Worm (Caenorhabditis elegans) whole organism, young adult: ENCODE measurements around the gene W04G3.5.
A peak's percentile ranks its signal among the peaks of the same experiment; 100 is the strongest.

Experiments
- B0019.2 ChIP-seq: fragments of 200-800 bp; sonication (Bioruptor generic); conservative IDR thresholded peaks from 2 replicates; pipeline ENCODE4 v1.3.6; 2022; ENCODE audit warnings: missing genetic modification reagents, missing genetic modification characterization, missing compliant biosample characterization
- C06A6.2 ChIP-seq: fragments of 200-800 bp; sonication (Bioruptor generic); conservative IDR thresholded peaks from 2 replicates; pipeline ENCODE4 v1.3.6; 2022; ENCODE audit warnings: missing genetic modification characterization, missing compliant biosample characterization
- F10E7.11 ChIP-seq: sonication (generic microtip); optimal IDR thresholded peaks from 2 replicates; lab custom pipeline; 2017; ENCODE audit warnings: mild to moderate bottlenecking, missing genetic modification characterization, moderate library complexity, missing compliant biosample characterization
- F23B12.7 ChIP-seq: sonication (generic microtip); optimal IDR thresholded peaks from 2 replicates; lab custom pipeline; 2017; ENCODE audit warnings: missing genetic modification characterization, mild to moderate bottlenecking, missing compliant biosample characterization, antibody characterized with exemption, moderate library complexity; ENCODE audit not compliant: insufficient read depth
- F52B5.7 ChIP-seq: sonication (generic microtip); optimal IDR thresholded peaks from 2 replicates; lab custom pipeline; 2016; ENCODE audit warnings: mild to moderate bottlenecking, missing genetic modification characterization, missing compliant biosample characterization
- K12H6.12 ChIP-seq: fragments of 200-800 bp; sonication (Bioruptor generic); optimal IDR thresholded peaks from 2 replicates; lab custom pipeline; 2018; ENCODE audit warnings: mild to moderate bottlenecking, missing genetic modification characterization, missing compliant biosample characterization
- Y53G8AR.9 ChIP-seq: fragments of 200-800 bp; sonication (Bioruptor generic); conservative IDR thresholded peaks from 2 replicates; pipeline ENCODE4 v1.3.6; 2022; ENCODE audit warnings: missing genetic modification reagents, missing genetic modification characterization, missing compliant biosample characterization
- Y56A3A.18 ChIP-seq: fragments of 200-800 bp; sonication (Bioruptor generic); IDR thresholded peaks from 2 replicates; pipeline ENCODE4 v1.3.6; 2022; ENCODE audit warnings: missing genetic modification reagents, missing genetic modification characterization, missing compliant biosample characterization
- akir-1 ChIP-seq: fragments of 200-800 bp; sonication (Bioruptor generic); optimal IDR thresholded peaks from 2 replicates; lab custom pipeline; 2018; ENCODE audit warnings: mild to moderate bottlenecking, missing genetic modification characterization, moderate library complexity, missing compliant biosample characterization
- aptf-2 ChIP-seq: fragments of 200-800 bp; sonication (Bioruptor generic); conservative IDR thresholded peaks from 2 replicates; pipeline ENCODE4 v1.3.6; 2022; ENCODE audit warnings: missing genetic modification reagents, missing genetic modification characterization, missing compliant biosample characterization
- bed-1 ChIP-seq: fragments of 200-800 bp; sonication (Bioruptor generic); IDR thresholded peaks from 2 replicates; pipeline ENCODE4 v1.3.6; 2022; ENCODE audit warnings: missing genetic modification reagents, missing genetic modification characterization, missing compliant biosample characterization
- ceh-58 ChIP-seq: fragments of 200-800 bp; sonication (Bioruptor generic); IDR thresholded peaks from 2 replicates; pipeline ENCODE4 v1.3.6; 2022; ENCODE audit warnings: missing genetic modification characterization, missing compliant biosample characterization
- chd-7 ChIP-seq: sonication (generic microtip); optimal IDR thresholded peaks from 2 replicates; lab custom pipeline; 2016; ENCODE audit warnings: mild to moderate bottlenecking, missing genetic modification characterization, moderate library complexity, missing compliant biosample characterization
- dpff-1 ChIP-seq: sonication (generic microtip); optimal IDR thresholded peaks from 2 replicates; lab custom pipeline; 2017; ENCODE audit warnings: mild to moderate bottlenecking, missing genetic modification characterization, missing compliant biosample characterization
- egl-18 ChIP-seq: fragments of 200-800 bp; sonication (Bioruptor generic); IDR thresholded peaks from 2 replicates; pipeline ENCODE4 v1.3.6; 2022; ENCODE audit warnings: missing genetic modification reagents, missing genetic modification characterization, missing compliant biosample characterization
- egrh-3 ChIP-seq: fragments of 200-800 bp; sonication (Bioruptor generic); IDR thresholded peaks from 2 replicates; pipeline ENCODE4 v1.3.6; 2022; ENCODE audit warnings: missing genetic modification reagents, missing genetic modification characterization, missing compliant biosample characterization
- ets-4 ChIP-seq: fragments of 200-800 bp; sonication (Bioruptor generic); optimal IDR thresholded peaks from 2 replicates; lab custom pipeline; 2018; ENCODE audit warnings: mild to moderate bottlenecking, missing genetic modification characterization, missing compliant biosample characterization
- gei-17 ChIP-seq: fragments of 200-800 bp; sonication (Bioruptor generic); optimal IDR thresholded peaks from 2 replicates; lab custom pipeline; 2018; ENCODE audit warnings: mild to moderate bottlenecking, missing genetic modification characterization, missing compliant biosample characterization
- hlh-12 ChIP-seq: sonication (generic microtip); optimal IDR thresholded peaks from 2 replicates; lab custom pipeline; 2016; ENCODE audit warnings: missing genetic modification characterization, missing compliant biosample characterization
- hmg-1.2 ChIP-seq: fragments of 200-800 bp; sonication (Bioruptor generic); IDR thresholded peaks from 2 replicates; pipeline ENCODE4 v1.3.6; 2022; ENCODE audit warnings: missing genetic modification reagents, missing genetic modification characterization, missing compliant biosample characterization
- lag-1 ChIP-seq: fragments of 200-800 bp; sonication (Bioruptor generic); IDR thresholded peaks from 2 replicates; pipeline ENCODE4 v1.3.6; 2022; ENCODE audit warnings: missing genetic modification reagents, missing genetic modification characterization, missing compliant biosample characterization
- mcd-1 ChIP-seq: fragments of 200-800 bp; sonication (Bioruptor generic); IDR thresholded peaks from 2 replicates; pipeline ENCODE4 v1.3.6; 2022; ENCODE audit warnings: missing genetic modification reagents, missing genetic modification characterization, missing compliant biosample characterization
- mes-4 ChIP-seq: sonication (generic microtip); optimal IDR thresholded peaks from 2 replicates; lab custom pipeline; 2016; ENCODE audit warnings: missing genotype, missing genetic modification characterization, missing compliant biosample characterization
- nfya-1 ChIP-seq: sonication (generic microtip); optimal IDR thresholded peaks from 2 replicates; lab custom pipeline; 2017; ENCODE audit warnings: antibody characterized with exemption, missing compliant biosample characterization, missing genetic modification characterization, borderline replicate concordance; ENCODE audit not compliant: insufficient read depth
- nhr-120 ChIP-seq: fragments of 200-800 bp; sonication (Bioruptor generic); IDR thresholded peaks from 2 replicates; pipeline ENCODE4 v1.3.6; 2022; ENCODE audit warnings: missing genetic modification characterization, missing compliant biosample characterization
- nhr-27 ChIP-seq: fragments of 200-800 bp; sonication (Bioruptor generic); optimal IDR thresholded peaks from 2 replicates; lab custom pipeline; 2018; ENCODE audit warnings: mild to moderate bottlenecking, missing genetic modification characterization, moderate library complexity, missing compliant biosample characterization
- nhr-80 ChIP-seq: sonication (generic microtip); optimal IDR thresholded peaks from 2 replicates; lab custom pipeline; 2016; ENCODE audit warnings: missing genetic modification characterization, missing compliant biosample characterization
- pha-4 ChIP-seq: fragments of 150-350 bp; sonication (generic microtip); optimal IDR thresholded peaks from 2 replicates; lab custom pipeline; 2014; ENCODE audit warnings: missing biosample characterization, missing genetic modification reagents, missing genetic modification characterization
- rec-8 ChIP-seq, 2 experiments: sonication (generic microtip); optimal IDR thresholded peaks; 2 replicates each; lab custom pipeline; 2016; ENCODE audit warnings: mild to moderate bottlenecking in 2 of 2, missing genetic modification characterization in 2 of 2, missing genetic modification reagents in 2 of 2, missing genotype in 2 of 2, missing biosample characterization in 1 of 2, missing compliant biosample characterization in 1 of 2, moderate library complexity in 1 of 2
- sea-2 ChIP-seq: fragments of 200-800 bp; sonication (Bioruptor generic); IDR thresholded peaks from 2 replicates; pipeline ENCODE4 v1.3.6; 2022; ENCODE audit warnings: missing genetic modification characterization, missing compliant biosample characterization
- snpc-3.4 ChIP-seq: sonication (generic microtip); optimal IDR thresholded peaks from 2 replicates; lab custom pipeline; 2017; ENCODE audit warnings: missing genetic modification characterization, mild to moderate bottlenecking, missing compliant biosample characterization, antibody characterized with exemption, moderate library complexity, missing genotype, missing genetic modification reagents
- snpc-4 ChIP-seq, 5 experiments: fragments of 150-350 bp in 1 of 5; sonication (generic microtip) in 4 of 5; optimal IDR thresholded peaks; 2 replicates each; lab custom pipeline; 2014 to 2018; ENCODE audit warnings: missing genetic modification characterization in 5 of 5, missing biosample characterization in 3 of 5, antibody characterized with exemption in 2 of 5, mild to moderate bottlenecking in 2 of 5, missing compliant biosample characterization in 2 of 5, missing genotype in 2 of 5, moderate library complexity in 2 of 5, missing genetic modification reagents in 1 of 5
- somi-1 ChIP-seq: fragments of 200-800 bp; sonication (Bioruptor generic); optimal IDR thresholded peaks from 2 replicates; lab custom pipeline; 2018; ENCODE audit warnings: mild to moderate bottlenecking, missing genetic modification characterization, missing compliant biosample characterization
- unc-62 ChIP-seq: fragments of 150-350 bp; optimal IDR thresholded peaks from 2 replicates; lab custom pipeline; 2014; ENCODE audit warnings: missing biosample characterization, missing genetic modification reagents, missing genetic modification characterization
- zfh-2 ChIP-seq: fragments of 200-800 bp; sonication (Bioruptor generic); conservative IDR thresholded peaks from 2 replicates; pipeline ENCODE4 v1.3.6; 2022; ENCODE audit warnings: missing genetic modification reagents, missing genetic modification characterization, missing compliant biosample characterization
- ztf-22 ChIP-seq: fragments of 200-800 bp; sonication (Bioruptor generic); optimal IDR thresholded peaks from 2 replicates; lab custom pipeline; 2018; ENCODE audit warnings: mild to moderate bottlenecking, missing genetic modification characterization, moderate library complexity, missing compliant biosample characterization
- ztf-3 ChIP-seq: fragments of 200-800 bp; sonication (Bioruptor generic); optimal IDR thresholded peaks from 2 replicates; lab custom pipeline; 2018; ENCODE audit warnings: mild to moderate bottlenecking, missing genetic modification characterization, missing compliant biosample characterization

Gene W04G3.5

DNA sequence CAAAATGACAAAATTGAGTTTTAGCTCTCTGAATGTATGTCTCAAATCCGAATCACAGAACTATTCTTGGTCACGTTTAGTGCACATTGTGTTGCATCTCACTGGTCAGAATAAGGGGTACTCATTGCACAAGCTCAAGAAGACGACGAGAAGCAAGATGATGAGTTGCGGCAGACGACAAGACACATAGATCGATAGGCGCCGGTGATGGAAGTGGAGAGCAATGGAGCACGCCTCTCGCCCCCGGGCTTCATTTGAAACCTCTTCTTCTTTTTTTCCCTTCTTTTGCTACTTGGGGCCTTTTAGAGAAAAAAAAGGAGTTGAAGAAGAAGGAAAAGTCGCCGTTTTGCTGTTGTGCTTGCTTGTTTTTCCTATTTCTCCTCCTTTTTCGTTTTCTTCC is 5.1 kb upstream of the W04G3.5 start, which contains the start of gene apt-9:
Gene apt-9 (plus strand): TSS at position 194 of the 400 bp plus-strand sequence.
- TF ChIP-seq zfh-2 (GFP tag; lab: Robert Waterston, UW): peak; percentile 59
- no peak for TF ChIP-seq snpc-3.4 (tag; lab: Kevin White, UChicago)
- no peak for TF ChIP-seq aptf-2 (GFP tag; lab: Robert Waterston, UW)
- no peak for TF ChIP-seq snpc-4 (GFP tag; optimal IDR thresholded peaks at IDR 0.05; lab: Kevin White, UChicago)
- no peak for TF ChIP-seq snpc-4 (tag; optimal IDR thresholded peaks at IDR 0.05; lab: Kevin White, UChicago)
- TF ChIP-seq sea-2 (GFP tag; lab: Robert Waterston, UW): no peak
- TF ChIP-seq Y56A3A.18: no peak
- peak; percentile 20 for TF ChIP-seq K12H6.12

- no peak for TF ChIP-seq ztf-3 (GFP tag; lab: Kevin White, UChicago)
- TF ChIP-seq mes-4 (tag; lab: Kevin White, UChicago): no peak
- no peak for TF ChIP-seq gei-17 (GFP tag; lab: Kevin White, UChicago)
- no peak for TF ChIP-seq hlh-12 (tag; lab: Kevin White, UChicago)
- no peak for TF ChIP-seq rec-8 (tag; optimal IDR thresholded peaks at IDR 0.05; lab: Kevin White, UChicago)
- no peak for TF ChIP-seq egrh-3 (GFP tag; lab: Robert Waterston, UW)
- TF ChIP-seq bed-1 (GFP tag; lab: Robert Waterston, UW): no peak
- TF ChIP-seq Y56A3A.18: no peak
- TF ChIP-seq Y53G8AR.9 (GFP tag; lab: Robert Waterston, UW): no peak
- TF ChIP-seq chd-7 (tag; lab: Kevin White, UChicago): no peak
- no peak for TF ChIP-seq F52B5.7
- TF ChIP-seq nhr-27 (tag; lab: Kevin White, UChicago): no peak
- no peak for TF ChIP-seq lag-1 (GFP tag; lab: Robert Waterston, UW)
- no peak for TF ChIP-seq akir-1
- no peak for TF ChIP-seq somi-1
- no peak for TF ChIP-seq dpff-1 (tag; lab: Kevin White, UChicago)
- no peak for TF ChIP-seq mcd-1 (GFP tag; lab: Robert Waterston, UW)
Measured at ce11 chrX:11072701-11073100, 757 bp upstream of the W04G3.5 start.

ce11 chrX:11076491-11076890 is 3.0 kb downstream of the W04G3.5 start, which contains the start of gene W04G3.12:
TSS of gene W04G3.12 (minus strand) at chrX:11076801.
- no peak for TF ChIP-seq pha-4 (tag; lab: Kevin White, UChicago)

ce11 chrX:11078150-11078549 is 4.7 kb downstream of the W04G3.5 start, which contains the start of gene W04G3.10:
TSS of gene W04G3.10 (minus strand) at chrX:11078250.
- TF ChIP-seq F10E7.11 (tag; lab: Kevin White, UChicago) (no peak), hmg-1.2 (GFP tag; lab: Robert Waterston, UW) (no peak), ets-4 (GFP tag; lab: Kevin White, UChicago) (no peak), nhr-120 (no peak), nfya-1 (no peak), F23B12.7 (tag; lab: Kevin White, UChicago) (no peak), unc-62 (GFP tag; lab: Kevin White, UChicago) (no peak), ceh-58 (GFP tag; lab: Robert Waterston, UW) (no peak), egl-18 (GFP tag; lab: Robert Waterston, UW) (no peak), ztf-22 (no peak), B0019.2 (GFP tag; lab: Robert Waterston, UW) (no peak), C06A6.2 (GFP tag; lab: Robert Waterston, UW) (no peak), nhr-80 (tag; lab: Kevin White, UChicago) (no peak)
